Worm (Caenorhabditis elegans): ENCODE results near the gene otpl-5.

ce11 chrV:8537031-8537430, 7.7 kb downstream of the otpl-5 start, which contains the start of gene otpl-4:
- TF ChIP-seq ama-1 (optimal IDR thresholded peaks at IDR 0.05) (no peak), pqm-1 (tag; optimal IDR thresholded peaks at IDR 0.05) (no peak), F13H6.1 (tag; optimal IDR thresholded peaks at IDR 0.05) (no peak), hlh-13 (GFP tag; optimal IDR thresholded peaks at IDR 0.05) (no peak), pag-3 (tag; optimal IDR thresholded peaks at IDR 0.05; ENCODE audit: borderline replicate concordance) (no peak), ets-4 (tag; optimal IDR thresholded peaks at IDR 0.05) (no peak), nhr-11 (tag; optimal IDR thresholded peaks at IDR 0.05) (no peak), ref-2 (tag; optimal IDR thresholded peaks at IDR 0.05) (no peak), ceh-14 (tag; optimal IDR thresholded peaks at IDR 0.05) (no peak), dve-1 (tag; optimal IDR thresholded peaks at IDR 0.05) (no peak), pax-1 (tag; optimal IDR thresholded peaks at IDR 0.05) (no peak)

Measured in whole organism, late embryonic.